Fruit fly (Drosophila melanogaster): ENCODE results near the gene CG5194.

The CG5194 gene

dm6 chr3L:9025680-9026079 lies 16.0 kb upstream of the CG5194 start (continued):
- TF ChIP-seq CG4404 (GFP tag; IDR thresholded peaks at IDR 0.05) (peak; percentile 89), CG11504 (tag; optimal IDR thresholded peaks at IDR 0.05) (peak; percentile 90), trh (GFP tag; optimal IDR thresholded peaks at IDR 0.05) (peak; percentile 69), CG12942 (GFP tag; optimal IDR thresholded peaks at IDR 0.05) (peak; percentile 72), knrl (GFP tag; IDR thresholded peaks at IDR 0.05; ENCODE audit: partially characterized antibody) (no peak), CG16779 (GFP tag; IDR thresholded peaks at IDR 0.05) (0 out of 2 replicates have a peak, but pooled peaks have one; percentile 20), Neu2 (GFP tag; optimal IDR thresholded peaks at IDR 0.05; ENCODE audit: borderline replicate concordance) (no peak), Oaz (GFP tag; IDR thresholded peaks at IDR 0.05) (peak; percentile 78), lov (optimal IDR thresholded peaks at IDR 0.05) (no peak), lov (GFP tag; IDR thresholded peaks at IDR 0.05) (peak; percentile 87; the same call in 2 of the 3 replicates), insv (GFP tag; optimal IDR thresholded peaks at IDR 0.05) (no peak), CG18764 (GFP tag; optimal IDR thresholded peaks at IDR 0.05) (peak; percentile 68), Ravus (GFP tag; IDR thresholded peaks at IDR 0.05) (peak; percentile 76), tx (GFP tag; optimal IDR thresholded peaks at IDR 0.05) (peak; percentile 72), CG18011 (GFP tag; optimal IDR thresholded peaks at IDR 0.05) (peak; percentile 2), CG7556 (GFP tag; optimal IDR thresholded peaks at IDR 0.05) (peak; percentile 78), CG17385 (GFP tag; optimal IDR thresholded peaks at IDR 0.05) (peak; percentile 77), crp (GFP tag; optimal IDR thresholded peaks at IDR 0.05) (peak in 1 of 2 experiments; percentile 30), CG6654 (GFP tag; optimal IDR thresholded peaks at IDR 0.05) (peak; percentile 50), CG3838 (GFP tag; optimal IDR thresholded peaks at IDR 0.05) (peak; percentile 53), caup (GFP tag; optimal IDR thresholded peaks at IDR 0.05; ENCODE audit: severe bottlenecking) (peak; percentile 74), H15 (GFP tag; IDR thresholded peaks at IDR 0.05) (peak; percentile 92), CHES-1-like (GFP tag; optimal IDR thresholded peaks at IDR 0.05) (peak; percentile 70), CG2116 (GFP tag; optimal IDR thresholded peaks at IDR 0.05) (peak; percentile 33), CG8089 (GFP tag; optimal IDR thresholded peaks at IDR 0.05) (peak; percentile 75), Spps (tag; optimal IDR thresholded peaks at IDR 0.05) (peak; percentile 47), seq (GFP tag; IDR thresholded peaks at IDR 0.05) (peak; percentile 87), CG9797 (GFP tag; optimal IDR thresholded peaks at IDR 0.05) (no peak), fu2 (GFP tag; optimal IDR thresholded peaks at IDR 0.05) (peak; percentile 51), CG12219 (GFP tag; optimal IDR thresholded peaks at IDR 0.05) (peak; percentile 83), Optix (GFP tag; IDR thresholded peaks at IDR 0.05) (peak; percentile 75), Ets97D (GFP tag; optimal IDR thresholded peaks at IDR 0.05) (peak; percentile 35), CG12391 (tag; optimal IDR thresholded peaks at IDR 0.05) (peak; percentile 85), CG17568 (GFP tag; optimal IDR thresholded peaks at IDR 0.05) (peak; percentile 65), CG3163 (GFP tag; optimal IDR thresholded peaks at IDR 0.05) (peak; percentile 43), chinmo (GFP tag; IDR thresholded peaks at IDR 0.05; ENCODE audit: partially characterized antibody) (no peak), fd64A (GFP tag; optimal IDR thresholded peaks at IDR 0.05) (peak; percentile 47), otp (GFP tag; IDR thresholded peaks at IDR 0.05) (peak; percentile 70), tna (GFP tag; IDR thresholded peaks at IDR 0.05; ENCODE audit: partially characterized antibody) (no peak), hkb (optimal IDR thresholded peaks at IDR 0.05) (no peak), hkb (GFP tag; IDR thresholded peaks at IDR 0.05) (peak; percentile 93), Hmr (GFP tag; optimal IDR thresholded peaks at IDR 0.05) (peak; percentile 68), Dref (GFP tag; IDR thresholded peaks at IDR 0.05) (no peak), Dip3 (GFP tag; optimal IDR thresholded peaks at IDR 0.05) (peak; percentile 69), CG2875 (GFP tag; optimal IDR thresholded peaks at IDR 0.05) (peak; percentile 75), CG4617 (GFP tag; optimal IDR thresholded peaks at IDR 0.05; ENCODE audit: borderline replicate concordance) (peak; percentile 44), CG6791 (GFP tag; IDR thresholded peaks at IDR 0.05; ENCODE audit: partially characterized antibody) (no peak), CG14860 (GFP tag; IDR thresholded peaks at IDR 0.05; ENCODE audit: partially characterized antibody) (no peak), CG30431 (GFP tag; optimal IDR thresholded peaks at IDR 0.05) (peak; percentile 59), Usf (GFP tag; optimal IDR thresholded peaks at IDR 0.05) (peak; percentile 10), CG32532 (GFP tag; IDR thresholded peaks at IDR 0.05) (peak; percentile 90)

Measured in whole organism, embryonic.